Fruit fly (Drosophila melanogaster) whole organism, adult: ENCODE results near the gene CG13064.

ENCODE experiments used
- CG12768 ChIP-seq: fragments of 200-800 bp; sonication (Bioruptor generic); optimal IDR thresholded peaks from 2 replicates; lab custom pipeline; 2017; ENCODE audit warnings: missing biosample characterization, missing genetic modification characterization, mild to moderate bottlenecking, moderate library complexity, missing genetic modification reagents
- CG5204 ChIP-seq: fragments of 200-800 bp; sonication (Bioruptor generic); optimal IDR thresholded peaks from 2 replicates; lab custom pipeline; 2016; ENCODE audit warnings: missing biosample characterization, missing genetic modification characterization
- CG7045 ChIP-seq: fragments of 200-800 bp; sonication (Bioruptor generic); optimal IDR thresholded peaks from 2 replicates; lab custom pipeline; 2017; ENCODE audit warnings: missing biosample characterization, mild to moderate bottlenecking, missing genetic modification characterization
- Hr96 ChIP-seq: fragments of 200-800 bp; sonication (Bioruptor generic); optimal IDR thresholded peaks from 2 replicates; lab custom pipeline; 2016; ENCODE audit warnings: missing biosample characterization, missing genetic modification characterization
- Mnt ChIP-seq: fragments of 200-800 bp; sonication (Bioruptor generic); optimal IDR thresholded peaks from 2 replicates; lab custom pipeline; 2016; ENCODE audit warnings: missing biosample characterization, mild to moderate bottlenecking, missing genetic modification characterization
- cic ChIP-seq: fragments of 200-800 bp; sonication (Bioruptor generic); optimal IDR thresholded peaks from 2 replicates; lab custom pipeline; 2017; ENCODE audit warnings: missing biosample characterization, mild to moderate bottlenecking, missing genetic modification characterization, moderate library complexity

dm6 chr3L:16272338-16272959, 7.8 kb upstream of the CG13064 start, which contains the start of gene CG13066:
- TF ChIP-seq CG12768 (GFP tag; lab: Kevin White, UChicago): no peak
- no peak for TF ChIP-seq Mnt (GFP tag; lab: Kevin White, UChicago)
- TF ChIP-seq cic: no peak
- TF ChIP-seq Hr96: no peak
- no peak for TF ChIP-seq CG5204 (GFP tag; lab: Kevin White, UChicago)
- TF ChIP-seq CG7045 (GFP tag; lab: Kevin White, UChicago): no peak
